Fruit fly (Drosophila melanogaster) whole organism, adult: ENCODE data around the gene CG4041.
A peak's percentile ranks its signal among the peaks of the same experiment; 100 is the strongest.

Experiments used
- CG11617 ChIP-seq: fragments of 200-800 bp; sonication (Bioruptor generic); optimal IDR thresholded peaks from 2 replicates; lab custom pipeline; 2017; ENCODE audit warnings: mild to moderate bottlenecking, missing biosample characterization, missing genetic modification reagents, missing genetic modification characterization
- CG12768 ChIP-seq: fragments of 200-800 bp; sonication (Bioruptor generic); optimal IDR thresholded peaks from 2 replicates; lab custom pipeline; 2017; ENCODE audit warnings: missing biosample characterization, missing genetic modification characterization, mild to moderate bottlenecking, moderate library complexity, missing genetic modification reagents
- CG14711 ChIP-seq: fragments of 200-800 bp; sonication (Bioruptor generic); optimal IDR thresholded peaks from 2 replicates; lab custom pipeline; 2018; ENCODE audit warnings: missing biosample characterization, mild to moderate bottlenecking, missing genetic modification characterization, moderate library complexity
- CG1620 ChIP-seq: fragments of 200-800 bp; sonication (Bioruptor generic); optimal IDR thresholded peaks from 2 replicates; lab custom pipeline; 2016; ENCODE audit warnings: missing biosample characterization, missing genetic modification characterization
- CG33017 ChIP-seq: fragments of 200-800 bp; sonication (Bioruptor generic); optimal IDR thresholded peaks from 2 replicates; lab custom pipeline; 2018; ENCODE audit warnings: missing biosample characterization, mild to moderate bottlenecking, missing genetic modification characterization, moderate library complexity
- CG5204 ChIP-seq: fragments of 200-800 bp; sonication (Bioruptor generic); optimal IDR thresholded peaks from 2 replicates; lab custom pipeline; 2016; ENCODE audit warnings: missing biosample characterization, missing genetic modification characterization
- CG7045 ChIP-seq: fragments of 200-800 bp; sonication (Bioruptor generic); optimal IDR thresholded peaks from 2 replicates; lab custom pipeline; 2017; ENCODE audit warnings: missing biosample characterization, mild to moderate bottlenecking, missing genetic modification characterization
- CG7101 ChIP-seq: fragments of 200-800 bp; sonication (Bioruptor generic); optimal IDR thresholded peaks from 2 replicates; lab custom pipeline; 2018; ENCODE audit warnings: missing biosample characterization, mild to moderate bottlenecking, missing genetic modification characterization, moderate library complexity
- Clk ChIP-seq: fragments of 200-800 bp; sonication (Bioruptor generic); optimal IDR thresholded peaks from 2 replicates; lab custom pipeline; 2017; ENCODE audit warnings: missing biosample characterization, missing genetic modification characterization
- Crg-1 ChIP-seq: fragments of 200-800 bp; sonication (Bioruptor generic); optimal IDR thresholded peaks from 2 replicates; lab custom pipeline; 2016; ENCODE audit warnings: missing biosample characterization, missing genetic modification characterization
- Hr96 ChIP-seq: fragments of 200-800 bp; sonication (Bioruptor generic); optimal IDR thresholded peaks from 2 replicates; lab custom pipeline; 2016; ENCODE audit warnings: missing biosample characterization, missing genetic modification characterization
- Mnt ChIP-seq: fragments of 200-800 bp; sonication (Bioruptor generic); optimal IDR thresholded peaks from 2 replicates; lab custom pipeline; 2016; ENCODE audit warnings: missing biosample characterization, mild to moderate bottlenecking, missing genetic modification characterization
- bab1 ChIP-seq: fragments of 200-800 bp; sonication (Bioruptor generic); optimal IDR thresholded peaks from 3 replicates; lab custom pipeline; 2019; ENCODE audit warnings: missing biosample characterization, mild to moderate bottlenecking, missing genetic modification characterization, moderate library complexity
- cic ChIP-seq: fragments of 200-800 bp; sonication (Bioruptor generic); optimal IDR thresholded peaks from 2 replicates; lab custom pipeline; 2017; ENCODE audit warnings: missing biosample characterization, mild to moderate bottlenecking, missing genetic modification characterization, moderate library complexity
- cnc ChIP-seq, 2 experiments: fragments of >200 bp; optimal IDR thresholded peaks; 2 replicates each; lab custom pipeline; 2017
- kay ChIP-seq: fragments of 200-800 bp; sonication (Bioruptor generic); peaks from one replicate; lab custom pipeline; 2016; ENCODE audit warnings: missing biosample characterization, missing genetic modification characterization, borderline replicate concordance
- ovo ChIP-seq: fragments of 200-800 bp; sonication (Bioruptor generic); optimal IDR thresholded peaks from 2 replicates; lab custom pipeline; 2016; ENCODE audit warnings: missing biosample characterization, missing genetic modification characterization
- pad ChIP-seq: fragments of 200-800 bp; sonication (Bioruptor generic); optimal IDR thresholded peaks from 3 replicates; lab custom pipeline; 2017; ENCODE audit warnings: missing biosample characterization, missing genetic modification characterization, mild to moderate bottlenecking, moderate library complexity, missing genetic modification reagents
- tj ChIP-seq: fragments of 200-800 bp; sonication (Bioruptor generic); optimal IDR thresholded peaks from 3 replicates; lab custom pipeline; 2017; ENCODE audit warnings: missing biosample characterization, mild to moderate bottlenecking, missing genetic modification characterization, moderate library complexity
- toe ChIP-seq: fragments of 200-800 bp; sonication (Bioruptor generic); optimal IDR thresholded peaks from 2 replicates; lab custom pipeline; 2016; ENCODE audit warnings: missing biosample characterization, missing genetic modification characterization

The CG4041 gene

DNA sequence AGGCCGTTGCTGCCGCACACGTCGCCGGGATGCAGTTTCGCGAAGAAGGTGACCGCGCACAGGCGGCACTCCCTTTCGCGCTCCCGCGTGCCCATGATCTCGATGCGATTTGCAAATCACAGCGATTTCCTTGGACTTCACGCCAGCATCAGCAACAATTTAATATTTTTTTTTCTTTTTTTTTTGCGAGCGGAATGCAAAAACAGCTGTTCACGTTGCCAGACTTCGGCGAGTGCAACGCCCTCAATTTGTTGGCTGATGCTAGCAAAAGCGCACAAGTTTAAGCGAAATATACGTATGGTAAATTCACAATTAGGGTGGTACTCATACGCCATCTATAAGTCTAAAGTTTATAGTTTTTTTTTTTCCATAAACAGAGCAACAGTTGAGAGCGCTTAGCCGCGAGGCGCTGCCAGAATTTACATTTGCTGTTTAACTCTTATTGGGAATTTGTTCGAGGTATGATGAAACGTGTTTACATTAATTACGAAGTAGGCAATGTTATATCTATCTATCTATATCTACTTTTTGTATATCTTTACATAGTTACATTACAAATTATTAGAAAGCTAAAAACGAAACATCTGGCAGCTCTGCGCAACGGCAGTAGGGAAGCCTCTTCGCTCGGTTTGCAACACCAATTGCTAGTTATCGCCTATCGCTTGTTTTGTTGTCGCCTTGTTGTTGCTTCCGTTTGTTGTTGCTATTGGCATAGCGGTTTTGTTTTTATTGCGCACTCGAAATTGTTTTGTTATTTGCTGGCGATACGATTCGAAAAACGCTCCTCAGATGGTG is at the start of gene CG4041, which contains the start of gene Hgsnat:
TSS of gene CG4041 (minus strand) at position 220 of the 795 bp plus-strand sequence.
TSS of gene Hgsnat (plus strand) at position 503 of the 795 bp plus-strand sequence.
- TF ChIP-seq tj (GFP tag; lab: Kevin White, UChicago): peak; percentile 96
- TF ChIP-seq CG1620 (GFP tag; lab: Kevin White, UChicago): peak; percentile 52
- TF ChIP-seq CG7101: peak; percentile 62
- TF ChIP-seq pad (GFP tag; lab: Kevin White, UChicago): peak; percentile 48
- no peak for TF ChIP-seq CG7045 (GFP tag; lab: Kevin White, UChicago)
- no peak for TF ChIP-seq Clk (GFP tag; lab: Kevin White, UChicago)
- TF ChIP-seq CG14711 (tag; lab: Kevin White, UChicago): peak; percentile 45
- peak; percentile 21 for TF ChIP-seq Hr96 (GFP tag; lab: Kevin White, UChicago)
- peak; percentile 33 for TF ChIP-seq toe (GFP tag; lab: Kevin White, UChicago)
- TF ChIP-seq Mnt (GFP tag; lab: Kevin White, UChicago): no peak
- TF ChIP-seq CG33017 (tag; lab: Kevin White, UChicago): no peak
- TF ChIP-seq CG12768: peak; percentile 2
- TF ChIP-seq Crg-1 (GFP tag; lab: Kevin White, UChicago): peak; percentile 62
- peak; percentile 75 for TF ChIP-seq ovo (GFP tag; lab: Kevin White, UChicago)
- TF ChIP-seq CG5204 (GFP tag; lab: Kevin White, UChicago): peak; percentile 41
- TF ChIP-seq cic (GFP tag; lab: Kevin White, UChicago): no peak
- no peak for TF ChIP-seq cnc (optimal IDR thresholded peaks at IDR 0.05; lab: Kevin White, UChicago)
- TF ChIP-seq bab1 (GFP tag; lab: Kevin White, UChicago): no peak
- TF ChIP-seq CG11617 (GFP tag; lab: Kevin White, UChicago): peak; percentile 59
- TF ChIP-seq kay (GFP tag; lab: Kevin White, UChicago): no peak

DNA sequence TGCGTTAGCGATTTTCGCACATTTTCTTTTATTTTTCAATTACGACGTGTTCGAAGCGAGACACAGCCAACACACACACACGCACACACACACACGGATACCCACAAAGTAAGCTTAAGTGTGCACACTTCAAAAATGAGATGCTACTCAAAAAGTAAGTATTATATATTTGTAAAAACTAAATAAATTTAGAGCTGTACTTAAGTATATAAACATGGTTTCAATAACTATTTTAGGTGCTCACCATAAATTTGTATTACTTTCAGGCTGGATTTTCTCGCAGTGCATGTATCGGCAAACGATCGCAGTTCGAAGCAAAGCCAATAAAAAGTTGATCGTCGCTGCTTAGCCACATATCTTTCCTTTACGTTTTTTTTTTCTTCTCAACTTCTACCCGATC is 47.4 kb upstream of the CG4041 start:
- TF ChIP-seq Hr96 (GFP tag; lab: Kevin White, UChicago): no peak
- TF ChIP-seq CG7101: no peak
- TF ChIP-seq cic (GFP tag; lab: Kevin White, UChicago): no peak
- no peak for TF ChIP-seq CG33017 (tag; lab: Kevin White, UChicago)
- no peak for TF ChIP-seq cnc (optimal IDR thresholded peaks at IDR 0.05; lab: Kevin White, UChicago)
- no peak for TF ChIP-seq toe (GFP tag; lab: Kevin White, UChicago)
- no peak for TF ChIP-seq CG7045 (GFP tag; lab: Kevin White, UChicago)
- TF ChIP-seq CG1620 (GFP tag; lab: Kevin White, UChicago): no peak
- no peak for TF ChIP-seq Clk (GFP tag; lab: Kevin White, UChicago)
- no peak for TF ChIP-seq CG14711 (tag; lab: Kevin White, UChicago)

dm6 chrX:4962964-4963363 is 44.7 kb upstream of the CG4041 start:
- TF ChIP-seq tj (GFP tag; lab: Kevin White, UChicago): no peak
- TF ChIP-seq ovo (GFP tag; lab: Kevin White, UChicago): no peak
- no peak for TF ChIP-seq CG12768
- no peak for TF ChIP-seq CG1620 (GFP tag; lab: Kevin White, UChicago)
- no peak for TF ChIP-seq cnc (optimal IDR thresholded peaks at IDR 0.05; lab: Kevin White, UChicago)
- no peak for TF ChIP-seq pad (GFP tag; lab: Kevin White, UChicago)
- TF ChIP-seq bab1 (GFP tag; lab: Kevin White, UChicago): no peak
- no peak for TF ChIP-seq Clk (GFP tag; lab: Kevin White, UChicago)
- TF ChIP-seq CG7101: no peak
- TF ChIP-seq CG7045 (GFP tag; lab: Kevin White, UChicago): no peak
- no peak for TF ChIP-seq Mnt (GFP tag; lab: Kevin White, UChicago)
- TF ChIP-seq CG11617 (GFP tag; lab: Kevin White, UChicago): no peak
- TF ChIP-seq Crg-1 (GFP tag; lab: Kevin White, UChicago): no peak
- TF ChIP-seq cic (GFP tag; lab: Kevin White, UChicago): no peak
- no peak for TF ChIP-seq CG5204 (GFP tag; lab: Kevin White, UChicago)
- TF ChIP-seq CG33017 (tag; lab: Kevin White, UChicago): no peak

- TF ChIP-seq CG11617 (GFP tag; lab: Kevin White, UChicago): no peak
- TF ChIP-seq ovo (GFP tag; lab: Kevin White, UChicago): no peak
- no peak for TF ChIP-seq Crg-1 (GFP tag; lab: Kevin White, UChicago)
- TF ChIP-seq CG5204 (GFP tag; lab: Kevin White, UChicago): no peak
- TF ChIP-seq CG1620 (GFP tag; lab: Kevin White, UChicago): no peak
- TF ChIP-seq CG14711 (tag; lab: Kevin White, UChicago): no peak
- TF ChIP-seq Clk (GFP tag; lab: Kevin White, UChicago): no peak
- TF ChIP-seq cic (GFP tag; lab: Kevin White, UChicago): no peak
- TF ChIP-seq pad (GFP tag; lab: Kevin White, UChicago): no peak
- TF ChIP-seq CG7045 (GFP tag; lab: Kevin White, UChicago): no peak
- no peak for TF ChIP-seq CG7101
- TF ChIP-seq cnc (optimal IDR thresholded peaks at IDR 0.05; lab: Kevin White, UChicago): no peak
- no peak for TF ChIP-seq CG33017 (tag; lab: Kevin White, UChicago)
- TF ChIP-seq CG12768: no peak
- no peak for TF ChIP-seq Hr96 (GFP tag; lab: Kevin White, UChicago)
- no peak for TF ChIP-seq toe (GFP tag; lab: Kevin White, UChicago)
- TF ChIP-seq bab1 (GFP tag; lab: Kevin White, UChicago): no peak
- TF ChIP-seq kay (GFP tag; lab: Kevin White, UChicago): no peak
Measured at dm6 chrX:4961028-4961427, 42.8 kb upstream of the CG4041 start, which contains the start of gene CG15468. TSS of gene CG15468 (minus strand) at chrX:4961128.

DNA sequence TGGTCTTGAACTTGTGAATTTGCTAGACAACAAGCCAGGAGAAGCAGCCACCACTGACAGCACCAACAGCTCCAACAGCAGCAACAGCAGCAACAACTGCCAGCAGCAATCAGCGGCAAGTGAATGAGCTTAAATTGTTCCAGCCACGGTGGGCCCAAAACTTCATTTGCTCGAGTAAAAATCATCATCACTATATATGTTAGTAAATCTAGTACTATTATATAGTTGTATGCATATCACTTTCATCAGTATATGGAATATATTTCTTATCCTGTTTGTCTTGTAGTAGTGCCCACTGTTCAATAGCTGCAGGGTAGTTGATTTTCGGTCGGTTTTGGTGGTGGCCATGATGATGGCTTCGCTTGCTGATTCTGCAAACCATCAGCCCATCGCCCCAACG is 40.6 kb upstream of the CG4041 start:
- peak; percentile 6 for TF ChIP-seq tj (GFP tag; lab: Kevin White, UChicago)
- TF ChIP-seq cic (GFP tag; lab: Kevin White, UChicago): no peak
